Fruit fly (Drosophila melanogaster): ENCODE data around the gene Ythdc1.

The Ythdc1 gene

DNA sequence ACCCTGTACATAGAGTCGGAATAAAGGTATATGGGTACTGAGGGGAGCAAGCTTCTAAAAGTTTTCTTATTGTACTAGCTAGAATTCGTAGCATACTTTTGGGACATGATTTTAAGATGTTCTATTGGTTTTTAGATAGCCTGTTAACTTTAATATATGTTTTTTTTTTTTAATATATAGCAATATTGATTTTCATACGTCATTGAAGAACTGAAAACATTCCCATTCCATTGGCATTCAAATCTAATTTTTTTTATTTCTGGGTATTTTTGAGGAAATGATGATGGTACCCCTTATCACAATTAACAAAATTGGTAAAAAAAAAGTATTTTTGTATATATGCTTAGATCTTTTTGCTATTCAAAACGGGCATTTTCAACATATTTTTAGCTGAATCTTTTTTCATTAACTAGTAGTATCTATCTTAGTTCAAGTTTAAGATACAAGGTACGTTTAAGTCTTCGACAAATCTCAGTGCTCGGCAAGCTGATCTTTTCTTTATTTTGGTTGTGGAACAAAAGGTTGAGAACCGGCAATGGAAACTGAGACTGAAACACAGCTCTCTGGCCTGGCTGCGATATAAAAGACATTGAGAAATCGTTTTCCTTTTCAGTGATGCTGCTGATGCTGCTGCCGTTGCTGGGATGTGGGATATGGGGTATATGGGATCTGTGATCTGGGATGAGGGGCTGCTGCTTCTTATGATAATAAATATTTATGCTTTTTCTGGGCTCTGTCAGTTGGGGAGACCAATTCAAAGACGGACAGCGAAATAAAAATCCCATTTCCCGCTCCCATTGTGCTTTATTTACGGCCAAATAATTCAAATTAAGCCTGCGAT, 10.8 kb upstream of the Ythdc1 start:
- TF ChIP-seq ttk (optimal IDR thresholded peaks at IDR 0.05) = no peak
- no peak for TF ChIP-seq h (optimal IDR thresholded peaks at IDR 0.05)
- no peak for TF ChIP-seq psq (optimal IDR thresholded peaks at IDR 0.05)
- TF ChIP-seq insv (optimal IDR thresholded peaks at IDR 0.05) = no peak
- TF ChIP-seq Sin3A (optimal IDR thresholded peaks at IDR 0.05) = no peak
- TF ChIP-seq Myc (optimal IDR thresholded peaks at IDR 0.05) = no peak

DNA sequence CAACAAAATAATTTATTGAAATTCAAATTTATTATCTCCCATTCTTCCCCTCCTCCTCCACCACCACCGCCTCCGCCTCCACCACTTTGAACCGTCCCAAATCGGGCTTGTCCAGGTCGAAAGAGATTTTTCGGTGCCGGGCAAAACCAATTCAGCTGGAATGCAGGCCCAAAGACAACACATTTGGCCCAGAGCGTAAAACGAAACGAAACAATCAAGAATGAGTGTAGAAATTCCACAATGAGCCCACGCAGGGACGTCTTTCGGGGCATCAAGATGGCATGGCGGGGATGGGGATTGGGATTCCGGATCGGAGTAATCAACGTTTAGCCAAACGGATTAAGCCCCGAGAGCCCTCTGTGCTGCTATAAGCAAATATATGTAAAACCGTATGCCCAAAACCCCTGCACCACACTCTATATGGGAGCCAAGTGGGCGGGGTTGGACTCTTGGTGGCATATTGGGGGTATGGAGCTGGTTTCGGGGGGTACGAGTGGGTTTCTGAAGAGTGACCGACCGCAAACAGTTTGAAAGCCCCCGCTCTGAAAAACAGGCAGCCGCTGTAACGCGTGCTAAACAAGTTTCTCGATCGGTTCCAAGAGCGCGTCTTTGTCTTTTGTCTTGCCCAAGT, 10.1 kb upstream of the Ythdc1 start:
- TF ChIP-seq ttk (optimal IDR thresholded peaks at IDR 0.05) (no peak), h (optimal IDR thresholded peaks at IDR 0.05) (no peak), insv (optimal IDR thresholded peaks at IDR 0.05) (no peak), psq (optimal IDR thresholded peaks at IDR 0.05) (no peak), Myc (optimal IDR thresholded peaks at IDR 0.05) (no peak), Sin3A (optimal IDR thresholded peaks at IDR 0.05) (no peak)

DNA sequence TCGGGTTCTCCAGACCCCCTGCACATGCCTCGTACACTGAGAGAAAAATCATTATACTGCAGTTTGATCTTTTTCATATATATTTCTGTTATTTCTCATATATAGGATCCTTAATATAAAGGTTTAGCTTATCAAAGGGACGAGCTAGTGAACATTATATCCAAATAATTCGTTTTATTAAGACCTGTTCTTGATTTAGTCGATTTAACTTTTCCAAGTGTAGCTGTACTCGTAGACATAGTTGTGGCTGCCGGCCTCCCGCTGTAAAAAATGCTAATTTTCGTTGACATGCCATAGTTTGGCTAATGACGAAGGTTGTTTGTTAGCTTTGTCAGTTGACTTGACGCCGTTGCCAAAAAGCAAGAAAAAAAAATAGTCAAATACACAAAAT, 8.5 kb upstream of the Ythdc1 start:
- no peak for TF ChIP-seq insv (optimal IDR thresholded peaks at IDR 0.05)
- TF ChIP-seq ttk (optimal IDR thresholded peaks at IDR 0.05) = no peak
- no peak for TF ChIP-seq h (optimal IDR thresholded peaks at IDR 0.05)
- TF ChIP-seq psq (optimal IDR thresholded peaks at IDR 0.05) = no peak
- no peak for TF ChIP-seq Myc (optimal IDR thresholded peaks at IDR 0.05)
- no peak for TF ChIP-seq Sin3A (optimal IDR thresholded peaks at IDR 0.05)

DNA sequence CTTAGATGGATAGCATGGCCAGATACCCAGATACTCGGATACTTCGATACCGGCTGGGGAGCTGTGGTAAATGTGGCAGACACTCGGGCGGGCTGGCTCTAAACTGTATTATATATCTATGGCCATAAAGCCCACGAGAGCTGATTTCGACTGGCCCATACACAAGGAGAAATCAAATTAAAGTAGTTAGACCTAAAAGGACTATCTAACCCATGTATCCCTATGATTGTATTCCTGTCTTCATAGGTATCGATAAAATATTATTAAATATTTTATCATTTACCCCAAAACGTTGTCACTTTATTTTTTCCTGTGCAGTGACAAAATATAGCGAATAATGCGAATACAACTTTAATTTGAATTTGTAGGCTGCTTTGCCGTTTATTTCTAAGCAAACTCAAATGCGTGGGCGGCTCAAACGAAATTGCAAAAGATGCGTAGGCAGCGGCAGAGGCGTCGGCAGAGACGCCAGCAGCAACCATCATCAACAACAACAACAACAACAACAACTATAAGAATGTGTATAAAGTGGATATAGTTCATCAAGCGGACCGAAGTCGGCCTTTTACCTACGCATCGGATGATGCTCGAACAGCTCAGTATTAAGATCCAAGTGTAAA, 8.0 kb upstream of the Ythdc1 start:
- no peak for TF ChIP-seq h (optimal IDR thresholded peaks at IDR 0.05)
- no peak for TF ChIP-seq Sin3A (optimal IDR thresholded peaks at IDR 0.05)
- TF ChIP-seq insv (optimal IDR thresholded peaks at IDR 0.05) = no peak
- no peak for TF ChIP-seq Myc (optimal IDR thresholded peaks at IDR 0.05)
- no peak for TF ChIP-seq ttk (optimal IDR thresholded peaks at IDR 0.05)
- no peak for TF ChIP-seq psq (optimal IDR thresholded peaks at IDR 0.05)

DNA sequence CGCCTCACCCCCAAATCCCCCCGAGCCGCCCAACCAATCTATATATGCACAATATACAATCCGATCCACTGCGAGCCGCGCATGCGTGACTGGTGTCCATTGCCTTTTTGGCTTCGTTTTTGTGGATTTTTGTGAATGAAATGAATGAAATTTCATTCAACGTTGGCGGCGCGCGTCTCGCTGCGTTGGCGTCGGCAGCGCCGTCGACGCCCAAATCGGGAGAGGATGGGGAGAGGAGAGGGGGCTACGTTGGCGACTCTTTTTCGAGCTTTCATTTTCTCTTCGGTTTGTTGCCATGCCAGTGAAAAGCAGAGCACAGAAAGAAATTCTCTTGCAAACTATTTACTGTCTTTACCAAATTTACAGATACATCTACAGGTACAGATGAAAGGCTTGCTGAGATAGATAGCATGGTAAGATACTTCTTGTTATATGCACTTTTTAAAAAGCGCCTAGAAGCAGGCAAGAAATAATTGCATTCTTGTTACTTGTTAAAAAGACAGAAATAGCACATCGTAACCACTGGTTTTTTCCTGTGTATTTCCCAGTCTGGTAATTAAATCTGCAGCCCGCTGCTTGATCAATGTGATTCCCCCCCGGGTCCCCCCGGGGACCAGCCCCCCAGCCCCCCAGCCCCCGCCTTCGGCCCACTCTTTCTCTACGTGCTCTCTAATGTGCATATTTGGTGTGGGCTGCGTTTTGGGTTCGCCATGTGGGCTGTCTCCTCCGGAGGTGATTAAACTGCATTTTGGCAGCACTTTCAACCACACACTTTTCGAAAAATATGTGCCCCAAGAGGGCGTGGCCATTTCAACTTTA, 6.5 kb upstream of the Ythdc1 start:
- no peak for TF ChIP-seq psq (optimal IDR thresholded peaks at IDR 0.05)
- no peak for TF ChIP-seq Myc (optimal IDR thresholded peaks at IDR 0.05)

DNA sequence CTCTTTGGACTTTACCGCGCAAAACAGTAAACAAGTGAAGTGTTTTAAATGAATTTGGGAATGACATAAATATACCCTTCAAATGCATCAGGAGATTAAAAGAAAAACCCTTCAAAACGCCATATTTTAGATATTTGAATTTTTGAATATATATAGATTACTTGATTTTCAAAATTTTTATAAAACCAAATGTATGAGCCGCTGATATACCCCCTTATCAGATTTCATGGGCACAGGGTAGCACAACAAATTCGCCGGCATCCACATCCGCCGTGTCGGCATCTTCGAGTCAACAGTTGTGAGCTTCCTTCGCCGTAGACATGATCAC, 4.0 kb upstream of the Ythdc1 start, which contains the start of gene Ids:
Ids (plus strand) TSS at position 304 of the 328 bp plus-strand sequence.
- TF ChIP-seq ttk (optimal IDR thresholded peaks at IDR 0.05) (no peak), h (optimal IDR thresholded peaks at IDR 0.05) (no peak), psq (optimal IDR thresholded peaks at IDR 0.05) (no peak), Myc (optimal IDR thresholded peaks at IDR 0.05) (no peak), Sin3A (optimal IDR thresholded peaks at IDR 0.05) (no peak), insv (optimal IDR thresholded peaks at IDR 0.05) (no peak)

DNA sequence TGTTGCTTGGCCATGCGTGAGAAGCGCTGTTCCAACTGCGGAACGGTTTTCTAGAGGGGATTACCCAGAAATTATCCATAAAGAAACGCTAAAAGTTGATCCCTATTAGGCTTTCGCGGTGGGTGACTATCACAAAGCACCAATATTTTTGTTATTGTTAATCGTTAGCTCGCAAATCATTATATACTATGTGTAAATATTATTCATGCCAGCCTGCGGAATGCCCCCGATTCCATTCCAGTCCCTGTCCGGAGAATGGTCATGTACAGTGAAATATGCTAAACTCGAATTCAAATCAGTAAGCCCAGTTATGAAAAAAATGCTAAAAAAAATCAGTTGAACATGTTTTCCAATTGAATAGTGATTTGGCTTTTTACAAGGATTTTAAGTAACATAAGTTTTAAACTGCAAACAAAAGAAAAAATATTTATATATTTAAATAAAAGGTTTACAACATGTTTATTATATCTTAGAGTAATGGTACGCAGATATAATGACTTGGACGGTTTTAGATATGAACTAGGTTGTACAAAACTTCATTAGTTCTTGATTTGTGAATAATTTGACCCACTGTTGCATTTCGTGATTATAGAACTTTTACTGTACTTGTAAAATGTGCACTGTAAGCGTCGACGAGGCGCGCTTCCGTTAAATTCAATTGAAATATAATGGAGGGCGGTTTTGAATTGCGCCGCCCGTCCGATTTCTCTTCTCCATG, 3.4 kb upstream of the Ythdc1 start:
- TF ChIP-seq h (optimal IDR thresholded peaks at IDR 0.05) (no peak), Myc (optimal IDR thresholded peaks at IDR 0.05) (no peak), psq (optimal IDR thresholded peaks at IDR 0.05) (no peak), ttk (optimal IDR thresholded peaks at IDR 0.05) (no peak), insv (optimal IDR thresholded peaks at IDR 0.05) (no peak), Sin3A (optimal IDR thresholded peaks at IDR 0.05) (no peak)

DNA sequence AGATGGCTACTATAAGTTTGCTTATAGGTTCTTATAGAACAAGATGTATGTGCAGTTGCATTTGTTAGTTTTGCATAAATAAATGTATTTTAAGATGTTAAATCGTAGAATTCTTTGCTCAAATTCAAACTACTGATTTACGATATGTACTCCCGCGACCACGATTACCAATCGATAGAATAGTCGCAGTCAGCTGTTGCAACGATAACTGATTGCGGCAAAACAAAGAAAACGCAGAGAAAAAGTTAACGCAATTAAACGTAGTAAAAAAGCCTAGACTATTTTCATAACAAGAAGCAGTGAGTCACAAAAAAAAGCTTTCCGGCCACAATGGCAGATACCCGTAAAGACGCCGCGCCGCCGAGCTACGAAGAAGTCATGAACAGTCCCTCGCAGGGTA, 2.6 kb upstream of the Ythdc1 start, which contains the start of gene CG12012:
CG12012 (plus strand) TSS at position 207 of the 400 bp plus-strand sequence.
- TF ChIP-seq ttk (optimal IDR thresholded peaks at IDR 0.05) (no peak), insv (optimal IDR thresholded peaks at IDR 0.05) (no peak), Myc (optimal IDR thresholded peaks at IDR 0.05) (no peak), Sin3A (optimal IDR thresholded peaks at IDR 0.05) (no peak), psq (optimal IDR thresholded peaks at IDR 0.05) (no peak), h (optimal IDR thresholded peaks at IDR 0.05) (no peak)

DNA sequence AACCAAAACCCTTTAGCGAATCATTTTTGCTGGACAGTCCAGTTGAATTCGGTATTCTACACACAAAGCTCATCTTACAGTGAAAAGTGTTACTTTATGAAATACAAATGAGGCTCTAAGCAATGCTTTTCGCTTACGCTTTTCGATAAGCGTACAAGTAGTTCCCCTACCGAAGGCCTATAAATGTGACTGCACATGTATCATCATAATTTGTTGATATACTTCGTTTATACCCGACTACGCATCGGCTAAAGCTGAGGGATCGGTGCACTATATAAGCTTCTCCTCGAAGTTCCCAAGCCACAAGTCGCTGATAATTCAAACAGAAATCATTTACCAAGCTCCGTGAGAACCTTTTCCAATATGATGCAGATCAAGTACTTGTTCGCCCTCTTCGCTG, 4.7 kb downstream of the Ythdc1 start, which contains the start of gene Drs:
Drs (plus strand) TSS at position 301 of the 400 bp plus-strand sequence.
- TF ChIP-seq Sin3A (optimal IDR thresholded peaks at IDR 0.05) = no peak
- no peak for TF ChIP-seq h (optimal IDR thresholded peaks at IDR 0.05)
- no peak for TF ChIP-seq ttk (optimal IDR thresholded peaks at IDR 0.05)
- TF ChIP-seq psq (optimal IDR thresholded peaks at IDR 0.05) = no peak
- no peak for TF ChIP-seq insv (optimal IDR thresholded peaks at IDR 0.05)
- TF ChIP-seq Myc (optimal IDR thresholded peaks at IDR 0.05) = no peak

DNA sequence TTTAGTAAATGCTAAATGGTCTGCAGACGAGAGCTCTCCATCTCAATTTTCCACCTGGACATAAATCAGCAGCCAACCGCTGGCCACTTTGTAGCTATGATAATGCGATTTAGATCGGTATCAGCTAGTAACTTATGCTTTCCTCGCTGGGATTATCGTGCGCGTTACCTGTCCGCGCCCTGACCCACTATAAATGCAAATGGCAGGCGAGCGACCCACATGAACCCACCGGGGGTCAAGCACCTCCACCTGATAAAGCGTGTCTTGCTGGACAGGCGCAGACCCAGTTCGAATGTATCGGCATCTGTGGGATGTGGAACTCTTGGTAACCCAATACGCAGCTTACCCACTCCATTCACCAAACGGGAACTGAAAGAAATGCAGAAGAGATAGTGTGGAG, 20.7 kb downstream of the Ythdc1 start:
- TF ChIP-seq insv (optimal IDR thresholded peaks at IDR 0.05) = no peak
- TF ChIP-seq ttk (optimal IDR thresholded peaks at IDR 0.05) = no peak
- no peak for TF ChIP-seq Myc (optimal IDR thresholded peaks at IDR 0.05)
- TF ChIP-seq h (optimal IDR thresholded peaks at IDR 0.05) = no peak

DNA sequence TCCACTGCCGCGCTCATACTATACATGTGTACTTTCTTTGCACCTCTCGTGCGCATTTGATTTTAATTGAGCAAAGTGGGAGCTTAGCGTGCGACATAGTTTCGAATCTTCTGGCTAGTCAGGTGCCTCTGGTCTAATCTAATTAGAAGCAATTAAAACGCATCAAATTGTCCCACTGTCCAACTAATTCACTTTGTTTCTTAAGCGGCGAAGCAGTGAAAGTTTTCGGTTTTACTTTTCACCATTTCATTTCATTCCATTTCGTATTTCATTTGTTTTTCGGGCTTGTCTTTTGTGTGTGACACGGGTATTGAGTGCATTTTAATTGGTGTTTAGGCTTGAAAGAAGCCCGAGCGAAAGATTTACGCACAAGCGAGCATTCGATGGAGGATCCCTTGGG, 21.5 kb downstream of the Ythdc1 start:
- TF ChIP-seq psq (optimal IDR thresholded peaks at IDR 0.05) = no peak
- TF ChIP-seq h (optimal IDR thresholded peaks at IDR 0.05) = no peak
- no peak for TF ChIP-seq insv (optimal IDR thresholded peaks at IDR 0.05)
- TF ChIP-seq ttk (optimal IDR thresholded peaks at IDR 0.05) = no peak
- TF ChIP-seq Sin3A (optimal IDR thresholded peaks at IDR 0.05) = no peak
- TF ChIP-seq Myc (optimal IDR thresholded peaks at IDR 0.05) = no peak

Data from Kc167 (cell line).